Worm (Caenorhabditis elegans) whole organism, L1 larva: ENCODE data around the gene F13H10.6.

Source experiments
- C16A3.4 ChIP-seq: fragments of 150-350 bp; optimal IDR thresholded peaks from 2 replicates; lab custom pipeline; 2014; ENCODE audit warnings: missing biosample characterization, missing genetic modification characterization
- blmp-1 ChIP-seq: fragments of 150-350 bp; optimal IDR thresholded peaks from 2 replicates; lab custom pipeline; 2014; ENCODE audit warnings: missing biosample characterization, missing genetic modification characterization
- dpl-1 ChIP-seq, 3 experiments: fragments of 150-350 bp in 2 of 3; sonication (generic microtip) in 1 of 3; optimal IDR thresholded peaks; 2 replicates each; lab custom pipeline; 2014 to 2017; ENCODE audit warnings: missing biosample characterization in 3 of 3, missing genetic modification characterization in 3 of 3, missing genetic modification reagents in 3 of 3
- efl-1 ChIP-seq, 4 experiments: fragments of 150-350 bp; optimal IDR thresholded peaks in 3 of 4; peaks in 1 of 4; 1 replicate in 1 of 4; 2 replicates in 3 of 4; lab custom pipeline; 2014; ENCODE audit warnings: missing biosample characterization in 2 of 4, missing genetic modification characterization in 2 of 4, missing genetic modification reagents in 2 of 4
- elt-3 ChIP-seq, 6 experiments: fragments of 150-350 bp in 1 of 6; sonication (generic microtip); optimal IDR thresholded peaks; 2 replicates each; lab custom pipeline; 2017 to 2018; ENCODE audit warnings: missing biosample characterization in 6 of 6, missing genetic modification characterization in 6 of 6, inconsistent platforms in 1 of 6
- ets-5 ChIP-seq: fragments of 200-800 bp; sonication (Bioruptor generic); IDR thresholded peaks from 2 replicates; pipeline ENCODE4 v1.3.6; 2022; ENCODE audit warnings: missing genetic modification characterization, missing compliant biosample characterization
- fkh-10 ChIP-seq: sonication (generic microtip); optimal IDR thresholded peaks from 2 replicates; lab custom pipeline; 2017; ENCODE audit warnings: missing biosample characterization, missing genetic modification reagents, missing genetic modification characterization
- fkh-8 ChIP-seq: sonication (generic microtip); optimal IDR thresholded peaks from 2 replicates; lab custom pipeline; 2016; ENCODE audit warnings: mild to moderate bottlenecking, missing genetic modification characterization, missing compliant biosample characterization
- fos-1 ChIP-seq: fragments of 150-350 bp; optimal IDR thresholded peaks from 2 replicates; lab custom pipeline; 2014; ENCODE audit warnings: missing biosample characterization, missing genetic modification characterization
- grh-1 ChIP-seq: fragments of 200-800 bp; sonication (Bioruptor generic); IDR thresholded peaks from 2 replicates; pipeline ENCODE4 v1.3.6; 2022; ENCODE audit warnings: missing genetic modification reagents, missing genetic modification characterization, missing compliant biosample characterization
- hlh-4 ChIP-seq: sonication (generic microtip); optimal IDR thresholded peaks from 2 replicates; lab custom pipeline; 2016; ENCODE audit warnings: mild to moderate bottlenecking, missing genetic modification characterization, missing compliant biosample characterization
- irx-1 ChIP-seq: sonication (generic microtip); optimal IDR thresholded peaks from 2 replicates; lab custom pipeline; 2016; ENCODE audit warnings: missing genetic modification characterization, missing compliant biosample characterization
- jun-1 ChIP-seq: fragments of 150-350 bp; optimal IDR thresholded peaks from 2 replicates; lab custom pipeline; 2014; ENCODE audit warnings: missing biosample characterization, missing genetic modification reagents, missing genetic modification characterization
- lin-14 ChIP-seq: fragments of 200-800 bp; sonication (Bioruptor generic); optimal IDR thresholded peaks from 2 replicates; lab custom pipeline; 2018; ENCODE audit warnings: mild to moderate bottlenecking, missing genetic modification characterization, moderate library complexity, missing compliant biosample characterization
- lin-35 ChIP-seq, 2 experiments: fragments of 150-350 bp; optimal IDR thresholded peaks; 2 replicates each; lab custom pipeline; 2014; ENCODE audit warnings: missing biosample characterization in 2 of 2, missing genetic modification characterization in 2 of 2, missing genetic modification reagents in 2 of 2
- lir-3 ChIP-seq: sonication (generic microtip); optimal IDR thresholded peaks from 2 replicates; lab custom pipeline; 2016; ENCODE audit warnings: mild to moderate bottlenecking, missing genetic modification characterization, moderate library complexity, missing compliant biosample characterization; ENCODE audit not compliant: poor library complexity
- lsy-2 ChIP-seq, 2 experiments: fragments of 150-350 bp; optimal IDR thresholded peaks; 2 replicates each; lab custom pipeline; 2014; ENCODE audit warnings: missing biosample characterization in 2 of 2, missing genetic modification characterization in 2 of 2
- mdl-1 ChIP-seq, 2 experiments: fragments of 150-350 bp; optimal IDR thresholded peaks; 2 replicates each; lab custom pipeline; 2014 to 2017; ENCODE audit warnings: missing biosample characterization in 2 of 2, missing genetic modification characterization in 2 of 2, inconsistent platforms in 1 of 2
- mep-1 ChIP-seq: fragments of 150-350 bp; optimal IDR thresholded peaks from 2 replicates; lab custom pipeline; 2014; ENCODE audit warnings: missing biosample characterization, missing genetic modification characterization
- nhr-19 ChIP-seq: fragments of 200-800 bp; sonication (Bioruptor generic); conservative IDR thresholded peaks from 2 replicates; pipeline ENCODE4 v1.3.6; 2022; ENCODE audit warnings: missing genetic modification characterization, missing compliant biosample characterization
- nhr-20 ChIP-seq: sonication (generic microtip); optimal IDR thresholded peaks from 2 replicates; lab custom pipeline; 2016; ENCODE audit warnings: mild to moderate bottlenecking, missing genetic modification characterization, missing compliant biosample characterization
- nhr-28 ChIP-seq: fragments of 150-350 bp; optimal IDR thresholded peaks from 2 replicates; lab custom pipeline; 2014; ENCODE audit warnings: missing biosample characterization, missing genetic modification characterization
- nhr-47 ChIP-seq: sonication (generic microtip); optimal IDR thresholded peaks from 2 replicates; lab custom pipeline; 2016; ENCODE audit warnings: mild to moderate bottlenecking, missing genetic modification characterization, moderate library complexity, missing compliant biosample characterization
- nhr-71 ChIP-seq: sonication (generic microtip); optimal IDR thresholded peaks from 2 replicates; lab custom pipeline; 2016; ENCODE audit warnings: mild to moderate bottlenecking, missing genetic modification characterization, moderate library complexity, missing compliant biosample characterization
- nhr-76 ChIP-seq: sonication (generic microtip); optimal IDR thresholded peaks from 2 replicates; lab custom pipeline; 2017; ENCODE audit warnings: missing biosample characterization, missing genetic modification characterization
- nhr-77 ChIP-seq: fragments of 150-350 bp; optimal IDR thresholded peaks from 2 replicates; lab custom pipeline; 2014; ENCODE audit warnings: missing biosample characterization, missing genetic modification characterization
- nhr-85 ChIP-seq: sonication (generic microtip); peaks from one replicate; lab custom pipeline; 2016; ENCODE audit warnings: missing genetic modification characterization, inconsistent platforms, missing compliant biosample characterization
- nhr-90 ChIP-seq: sonication (generic microtip); optimal IDR thresholded peaks from 2 replicates; lab custom pipeline; 2016; ENCODE audit warnings: mild to moderate bottlenecking, missing genetic modification characterization, missing compliant biosample characterization; ENCODE audit not compliant: poor library complexity
- pag-3 ChIP-seq: sonication (generic microtip); optimal IDR thresholded peaks from 2 replicates; lab custom pipeline; 2017; ENCODE audit warnings: missing genetic modification characterization, mild to moderate bottlenecking, missing compliant biosample characterization, antibody characterized with exemption, borderline replicate concordance; ENCODE audit not compliant: insufficient read depth
- pax-3 ChIP-seq: fragments of 200-800 bp; sonication (Bioruptor generic); optimal IDR thresholded peaks from 2 replicates; lab custom pipeline; 2018; ENCODE audit warnings: mild to moderate bottlenecking, missing genetic modification characterization, moderate library complexity, missing compliant biosample characterization
- pqm-1 ChIP-seq: sonication (generic microtip); optimal IDR thresholded peaks from 3 replicates; lab custom pipeline; 2017; ENCODE audit warnings: missing biosample characterization, missing genetic modification characterization
- rnt-1 ChIP-seq: sonication (generic microtip); optimal IDR thresholded peaks from 2 replicates; lab custom pipeline; 2016; ENCODE audit warnings: mild to moderate bottlenecking, missing genetic modification characterization, moderate library complexity, missing compliant biosample characterization
- skn-1 ChIP-seq: fragments of 150-350 bp; optimal IDR thresholded peaks from 2 replicates; lab custom pipeline; 2014; ENCODE audit warnings: missing biosample characterization, missing genetic modification characterization
- snpc-4 ChIP-seq: fragments of 150-350 bp; optimal IDR thresholded peaks from 2 replicates; lab custom pipeline; 2014; ENCODE audit warnings: missing biosample characterization, missing genetic modification characterization
- snu-23 ChIP-seq: sonication (generic microtip); optimal IDR thresholded peaks from 2 replicates; lab custom pipeline; 2016; ENCODE audit warnings: missing genetic modification characterization, missing compliant biosample characterization
- tbx-2 ChIP-seq: sonication (generic microtip); optimal IDR thresholded peaks from 2 replicates; lab custom pipeline; 2016; ENCODE audit warnings: missing genetic modification characterization, missing compliant biosample characterization
- vab-15 ChIP-seq: sonication (generic microtip); optimal IDR thresholded peaks from 2 replicates; lab custom pipeline; 2017; ENCODE audit warnings: missing genotype, mild to moderate bottlenecking, missing genetic modification characterization, missing compliant biosample characterization
- zag-1 ChIP-seq: fragments of 150-350 bp; optimal IDR thresholded peaks from 2 replicates; lab custom pipeline; 2014; ENCODE audit warnings: missing biosample characterization, missing genetic modification characterization
- zip-4 ChIP-seq: fragments of 200-800 bp; sonication (Bioruptor generic); optimal IDR thresholded peaks from 2 replicates; lab custom pipeline; 2018; ENCODE audit warnings: mild to moderate bottlenecking, missing genetic modification characterization, moderate library complexity, missing compliant biosample characterization
- ztf-11 ChIP-seq, 2 experiments: sonication (generic microtip); optimal IDR thresholded peaks; 2 replicates each; lab custom pipeline; 2016 to 2017; ENCODE audit warnings: missing genetic modification characterization in 2 of 2, missing biosample characterization in 1 of 2, missing compliant biosample characterization in 1 of 2
- ztf-4 ChIP-seq: fragments of 150-350 bp; optimal IDR thresholded peaks from 2 replicates; lab custom pipeline; 2014; ENCODE audit warnings: missing biosample characterization, missing genetic modification characterization

F13H10.6 gene

DNA sequence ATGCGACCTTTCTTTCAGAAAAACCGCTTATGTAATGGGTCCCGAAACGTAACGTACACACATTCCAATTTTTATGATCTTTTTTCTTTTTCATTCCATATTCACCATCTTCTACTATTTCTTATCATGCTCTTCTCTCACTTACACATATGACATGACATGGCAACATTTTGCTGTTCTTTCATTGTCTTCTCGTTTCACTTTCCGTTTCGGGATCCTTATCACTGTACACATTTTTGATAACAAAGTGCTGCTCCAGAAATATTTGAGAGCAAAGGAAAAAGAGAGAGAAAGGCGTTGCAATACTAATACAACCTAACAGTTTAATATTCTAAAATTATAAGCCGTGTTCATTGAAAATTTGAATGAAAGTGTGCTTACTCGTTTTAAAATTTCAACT lies 38.8 kb upstream of the F13H10.6 start (continued):
- TF ChIP-seq ztf-11 (tag; optimal IDR thresholded peaks at IDR 0.05; lab: Kevin White, UChicago) (no peak), fkh-8 (tag; lab: Kevin White, UChicago) (no peak), ztf-4 (tag; lab: Kevin White, UChicago) (no peak), grh-1 (no peak), snu-23 (GFP tag; lab: Kevin White, UChicago) (no peak), rnt-1 (tag; lab: Kevin White, UChicago) (no peak), jun-1 (tag; lab: Kevin White, UChicago) (no peak), nhr-76 (tag; lab: Kevin White, UChicago) (no peak)
- TF ChIP-seq, all 84 proteins: peak for 6

DNA sequence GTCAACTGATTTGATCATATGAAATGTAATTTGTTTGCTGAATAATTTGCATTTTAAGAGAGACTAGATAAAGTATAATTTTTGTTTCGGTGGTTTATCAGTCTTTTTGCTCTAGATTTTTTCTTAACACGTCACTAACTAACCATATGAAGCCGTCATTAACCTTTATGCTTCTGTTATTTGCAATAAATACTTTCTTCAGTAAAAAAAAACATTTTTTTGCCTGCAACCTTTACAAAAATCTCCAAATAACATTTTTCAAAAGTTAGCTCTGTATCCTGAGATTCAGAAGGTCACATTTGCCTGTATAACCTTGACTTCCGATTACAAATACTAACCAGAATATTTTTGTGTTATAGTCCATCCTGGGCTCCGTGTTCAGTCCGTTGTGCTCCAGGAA lies 38.3 kb upstream of the F13H10.6 start:
- TF ChIP-seq pag-3 (tag; lab: Kevin White, UChicago) = no peak
- TF ChIP-seq nhr-28 (tag; lab: Kevin White, UChicago) = no peak
- no peak for TF ChIP-seq nhr-47 (tag; lab: Kevin White, UChicago)
- no peak for TF ChIP-seq pax-3 (tag; lab: Kevin White, UChicago)
- TF ChIP-seq C16A3.4 (tag; lab: Kevin White, UChicago) = no peak
- no peak for TF ChIP-seq zag-1 (tag; lab: Kevin White, UChicago)
- no peak for TF ChIP-seq nhr-90 (tag; lab: Kevin White, UChicago)
- TF ChIP-seq nhr-85 (tag; lab: Kevin White, UChicago) = no peak
- TF ChIP-seq skn-1 (tag; lab: Kevin White, UChicago) = no peak
- no peak for TF ChIP-seq nhr-77 (tag; lab: Kevin White, UChicago)

DNA sequence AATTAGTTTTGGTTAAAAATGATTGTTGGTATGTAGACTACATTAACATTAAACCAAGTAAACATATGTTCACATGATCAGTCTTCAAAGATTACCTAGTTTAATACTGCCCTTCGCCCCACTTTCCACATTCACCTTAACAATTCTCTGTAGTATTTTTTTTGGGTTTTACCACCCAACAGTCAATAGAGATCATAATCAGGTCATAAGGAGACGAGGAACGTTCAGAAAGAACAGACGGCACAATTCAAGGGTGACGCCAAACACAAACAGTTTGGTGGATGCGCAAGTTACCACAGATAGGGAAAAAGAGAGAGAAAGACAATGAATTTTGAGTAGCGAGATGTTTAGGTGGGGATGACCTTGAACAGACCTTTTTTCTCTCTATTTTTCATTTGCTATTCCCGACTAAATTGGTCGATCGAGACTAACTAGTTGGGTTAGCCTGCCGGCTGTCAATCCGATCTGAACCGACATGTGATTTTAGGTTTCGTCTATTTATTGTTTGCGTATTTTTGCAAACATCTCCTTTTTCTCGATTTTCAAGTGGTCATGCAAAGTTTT lies 37.4 kb upstream of the F13H10.6 start:
- TF ChIP-seq zip-4 (GFP tag; lab: Kevin White, UChicago) = no peak
- TF ChIP-seq vab-15 (tag; lab: Kevin White, UChicago) = no peak
- TF ChIP-seq pqm-1 (tag; lab: Kevin White, UChicago) = no peak
- peak; percentile 59 for TF ChIP-seq blmp-1 (tag; lab: Kevin White, UChicago)
- no peak for TF ChIP-seq hlh-4 (tag; lab: Kevin White, UChicago)
- TF ChIP-seq nhr-19 (GFP tag; lab: Robert Waterston, UW) = peak; percentile 20
- TF ChIP-seq nhr-90 (tag; lab: Kevin White, UChicago) = peak; percentile 48
- TF ChIP-seq tbx-2 = peak; percentile 44
- peak in 1 of 2 experiments; percentile 25 for TF ChIP-seq efl-1 (optimal IDR thresholded peaks at IDR 0.05; lab: Kevin White, UChicago)
- peak in 1 of 2 experiments; percentile 87 for TF ChIP-seq efl-1 (GFP tag; optimal IDR thresholded peaks at IDR 0.05 in 1 of 2; lab: Kevin White, UChicago)
- no peak for TF ChIP-seq nhr-28 (tag; lab: Kevin White, UChicago)
- peak; percentile 98 for TF ChIP-seq nhr-85 (tag; lab: Kevin White, UChicago)
- no peak for TF ChIP-seq irx-1
- TF ChIP-seq nhr-20 (tag; lab: Kevin White, UChicago) = peak; percentile 82
- peak; percentile 81 for TF ChIP-seq snu-23 (GFP tag; lab: Kevin White, UChicago)
- TF ChIP-seq lin-35 (GFP tag; optimal IDR thresholded peaks at IDR 0.05; lab: Kevin White, UChicago) = peak; percentile 12 to 53
- peak; percentile 34 for TF ChIP-seq nhr-47 (tag; lab: Kevin White, UChicago)
- no peak for TF ChIP-seq lir-3 (tag; lab: Kevin White, UChicago)
- TF ChIP-seq grh-1 = peak; percentile 80
- TF ChIP-seq ets-5 (GFP tag; lab: Robert Waterston, UW) = no peak
- no peak for TF ChIP-seq fkh-10 (GFP tag; lab: Kevin White, UChicago)
- peak in 1 of 2 experiments; percentile 68 for TF ChIP-seq mdl-1 (tag; optimal IDR thresholded peaks at IDR 0.05; lab: Kevin White, UChicago)
- TF ChIP-seq lsy-2 (tag; optimal IDR thresholded peaks at IDR 0.05; lab: Kevin White, UChicago) = peak; percentile 27 to 36
- TF ChIP-seq mep-1 (tag; lab: Kevin White, UChicago) = peak; percentile 2
- TF ChIP-seq snpc-4 (tag; lab: Kevin White, UChicago) = no peak
- TF ChIP-seq elt-3 (tag; optimal IDR thresholded peaks at IDR 0.05; lab: Kevin White, UChicago) = peak in 5 of 6 experiments; percentile 14 to 73 (median 43)
- peak; percentile 64 for TF ChIP-seq nhr-71 (tag; lab: Kevin White, UChicago)
- TF ChIP-seq dpl-1 (GFP tag; optimal IDR thresholded peaks at IDR 0.05; lab: Kevin White, UChicago) = peak in 1 of 3 experiments; percentile 35
- TF ChIP-seq C16A3.4 (tag; lab: Kevin White, UChicago) = peak; percentile 14
- TF ChIP-seq lin-14 (GFP tag; lab: Kevin White, UChicago) = peak; percentile 90
- TF ChIP-seq fos-1 (tag; lab: Kevin White, UChicago) = no peak
